Worm (Caenorhabditis elegans) whole organism, L2 larva: ENCODE measurements around the gene srh-5.

Source experiments
- C34F6.9 ChIP-seq: fragments of 150-350 bp; optimal IDR thresholded peaks from 2 replicates; lab custom pipeline; 2014; ENCODE audit warnings: missing biosample characterization, missing genetic modification characterization
- aly-2 ChIP-seq: fragments of 150-350 bp; optimal IDR thresholded peaks from 2 replicates; lab custom pipeline; 2014; ENCODE audit warnings: missing biosample characterization, missing genetic modification characterization
- ceh-82 ChIP-seq: fragments of 150-350 bp; optimal IDR thresholded peaks from 2 replicates; lab custom pipeline; 2014; ENCODE audit warnings: missing biosample characterization, missing genetic modification characterization
- lsy-2 ChIP-seq, 2 experiments: fragments of 150-350 bp in 1 of 2; sonication (generic microtip) in 1 of 2; optimal IDR thresholded peaks; 2 replicates each; lab custom pipeline; 2014 to 2017; ENCODE audit warnings: missing biosample characterization in 2 of 2, missing genetic modification characterization in 2 of 2
- nhr-12 ChIP-seq: fragments of 150-350 bp; optimal IDR thresholded peaks from 2 replicates; lab custom pipeline; 2014; ENCODE audit warnings: missing biosample characterization, missing genetic modification characterization
- nhr-237 ChIP-seq: fragments of 150-350 bp; optimal IDR thresholded peaks from 2 replicates; lab custom pipeline; 2014; ENCODE audit warnings: missing biosample characterization, missing genetic modification characterization
- nhr-25 ChIP-seq: fragments of 150-350 bp; sonication (generic microtip); optimal IDR thresholded peaks from 3 replicates; lab custom pipeline; 2014; ENCODE audit warnings: missing biosample characterization, missing genetic modification characterization
- nhr-6 ChIP-seq: fragments of 150-350 bp; optimal IDR thresholded peaks from 2 replicates; lab custom pipeline; 2014; ENCODE audit warnings: missing biosample characterization, missing genetic modification characterization
- snpc-4 ChIP-seq: fragments of 150-350 bp; optimal IDR thresholded peaks from 2 replicates; lab custom pipeline; 2014; ENCODE audit warnings: missing biosample characterization, missing genetic modification characterization
- unc-62 ChIP-seq: fragments of 150-350 bp; optimal IDR thresholded peaks from 2 replicates; lab custom pipeline; 2014; ENCODE audit warnings: missing biosample characterization, missing genetic modification reagents, missing genetic modification characterization

DNA sequence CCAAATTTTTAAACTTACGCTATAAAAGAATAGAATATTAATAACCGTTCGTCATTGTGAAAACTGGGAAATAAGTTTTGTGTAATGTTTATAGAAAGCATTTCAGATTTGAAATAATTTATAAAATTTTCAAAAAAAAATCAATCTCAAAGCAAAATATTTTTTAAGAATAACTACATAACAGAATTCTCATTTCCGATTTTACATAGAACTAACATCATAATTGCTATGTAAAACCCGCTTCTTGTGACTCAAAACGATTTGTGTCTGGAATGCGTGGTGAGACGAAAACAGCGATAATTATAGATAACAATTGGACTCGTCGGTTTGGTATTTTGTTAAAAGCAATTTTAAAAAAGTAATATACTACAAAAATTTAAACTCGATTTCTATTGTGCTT lies 4.7 kb upstream of the srh-5 start, which contains the start of gene srw-91:
- TF ChIP-seq lsy-2 (tag; optimal IDR thresholded peaks at IDR 0.05; lab: Kevin White, UChicago) (no peak), nhr-237 (tag; lab: Kevin White, UChicago) (no peak), ceh-82 (tag; lab: Kevin White, UChicago) (no peak), unc-62 (GFP tag; lab: Kevin White, UChicago) (no peak), nhr-25 (no peak), nhr-12 (no peak), C34F6.9 (tag; lab: Kevin White, UChicago) (no peak), aly-2 (tag; lab: Kevin White, UChicago) (no peak), nhr-6 (no peak), snpc-4 (tag; lab: Kevin White, UChicago) (no peak)
